Worm (Caenorhabditis elegans) whole organism, late embryonic: ENCODE results near the gene droe-4.
A peak's percentile ranks its signal among the peaks of the same experiment; 100 is the strongest.

Source experiments
- C08G9.2 ChIP-seq: sonication (generic microtip); optimal IDR thresholded peaks from 2 replicates; lab custom pipeline; 2016; ENCODE audit warnings: mild to moderate bottlenecking, missing genetic modification characterization, moderate library complexity, missing compliant biosample characterization
- C38D4.7 ChIP-seq: fragments of 200-800 bp; sonication (Bioruptor generic); optimal IDR thresholded peaks from 2 replicates; lab custom pipeline; 2018; ENCODE audit warnings: mild to moderate bottlenecking, missing genetic modification characterization, moderate library complexity, missing compliant biosample characterization
- F13H6.1 ChIP-seq: sonication (generic microtip); optimal IDR thresholded peaks from 2 replicates; lab custom pipeline; 2016; ENCODE audit warnings: missing genetic modification characterization, missing compliant biosample characterization
- K02D7.2 ChIP-seq: sonication (generic microtip); optimal IDR thresholded peaks from 2 replicates; lab custom pipeline; 2017; ENCODE audit warnings: mild to moderate bottlenecking, missing genetic modification characterization, missing compliant biosample characterization
- T23F11.4 ChIP-seq: fragments of 200-800 bp; sonication (Bioruptor generic); optimal IDR thresholded peaks from 2 replicates; lab custom pipeline; 2018; ENCODE audit warnings: mild to moderate bottlenecking, missing genetic modification characterization, missing compliant biosample characterization
- Y22D7AL.16 ChIP-seq: sonication (generic microtip); optimal IDR thresholded peaks from 2 replicates; lab custom pipeline; 2016; ENCODE audit warnings: missing genetic modification characterization, missing compliant biosample characterization
- ama-1 ChIP-seq: fragments of 150-350 bp; optimal IDR thresholded peaks from 2 replicates; lab custom pipeline; 2014
- ceh-14 ChIP-seq: sonication (generic microtip); optimal IDR thresholded peaks from 2 replicates; lab custom pipeline; 2016; ENCODE audit warnings: missing genotype, missing genetic modification characterization, missing compliant biosample characterization
- ceh-2 ChIP-seq: sonication (generic microtip); optimal IDR thresholded peaks from 2 replicates; lab custom pipeline; 2016; ENCODE audit warnings: missing genotype, missing genetic modification characterization, missing compliant biosample characterization
- ceh-24 ChIP-seq: sonication (generic microtip); optimal IDR thresholded peaks from 2 replicates; lab custom pipeline; 2016; ENCODE audit warnings: mild to moderate bottlenecking, missing genetic modification characterization, missing compliant biosample characterization
- ceh-30 ChIP-seq: fragments of 150-350 bp; optimal IDR thresholded peaks from 2 replicates; lab custom pipeline; 2014; ENCODE audit warnings: missing biosample characterization, missing genetic modification characterization
- ceh-48 ChIP-seq: sonication (generic microtip); optimal IDR thresholded peaks from 2 replicates; lab custom pipeline; 2016; ENCODE audit warnings: missing genetic modification characterization, inconsistent platforms, missing compliant biosample characterization
- ceh-6 ChIP-seq: fragments of 200-800 bp; sonication (Bioruptor generic); optimal IDR thresholded peaks from 2 replicates; lab custom pipeline; 2018; ENCODE audit warnings: mild to moderate bottlenecking, missing genetic modification characterization, missing compliant biosample characterization
- ceh-9 ChIP-seq: sonication (generic microtip); optimal IDR thresholded peaks from 2 replicates; lab custom pipeline; 2016; ENCODE audit warnings: mild to moderate bottlenecking, missing genetic modification characterization, inconsistent platforms, missing compliant biosample characterization
- che-1 ChIP-seq: sonication (generic microtip); optimal IDR thresholded peaks from 2 replicates; lab custom pipeline; 2016; ENCODE audit warnings: mild to moderate bottlenecking, missing genetic modification characterization, missing compliant biosample characterization
- dve-1 ChIP-seq: sonication (generic microtip); optimal IDR thresholded peaks from 2 replicates; lab custom pipeline; 2017; ENCODE audit warnings: antibody characterized with exemption, mild to moderate bottlenecking, missing genetic modification characterization, missing compliant biosample characterization
- elt-2 ChIP-seq: sonication (generic microtip); optimal IDR thresholded peaks from 2 replicates; lab custom pipeline; 2016; ENCODE audit warnings: missing genetic modification reagents, missing genetic modification characterization, missing compliant biosample characterization
- elt-4 ChIP-seq: sonication (generic microtip); optimal IDR thresholded peaks from 2 replicates; lab custom pipeline; 2016; ENCODE audit warnings: missing genetic modification characterization, missing compliant biosample characterization
- eyg-1 ChIP-seq: sonication (generic microtip); optimal IDR thresholded peaks from 2 replicates; lab custom pipeline; 2016; ENCODE audit warnings: missing genotype, missing genetic modification characterization, missing compliant biosample characterization
- fax-1 ChIP-seq: sonication (generic microtip); optimal IDR thresholded peaks from 2 replicates; lab custom pipeline; 2016; ENCODE audit warnings: missing genotype, missing genetic modification characterization, missing compliant biosample characterization
- fkh-6 ChIP-seq: sonication (generic microtip); optimal IDR thresholded peaks from 2 replicates; lab custom pipeline; 2016; ENCODE audit warnings: missing genetic modification characterization, missing compliant biosample characterization
- gmeb-2 ChIP-seq: sonication (generic microtip); optimal IDR thresholded peaks from 2 replicates; lab custom pipeline; 2016; ENCODE audit warnings: missing genetic modification characterization, inconsistent platforms, missing compliant biosample characterization
- hlh-30 ChIP-seq: sonication (generic microtip); optimal IDR thresholded peaks from 2 replicates; lab custom pipeline; 2017; ENCODE audit warnings: antibody characterized with exemption, missing genetic modification characterization, missing compliant biosample characterization; ENCODE audit not compliant: insufficient read depth
- hlh-6 ChIP-seq: sonication (generic microtip); optimal IDR thresholded peaks from 2 replicates; lab custom pipeline; 2016; ENCODE audit warnings: missing genotype, missing genetic modification characterization, missing compliant biosample characterization
- lim-6 ChIP-seq: sonication (generic microtip); optimal IDR thresholded peaks from 2 replicates; lab custom pipeline; 2016; ENCODE audit warnings: missing genetic modification characterization, missing compliant biosample characterization
- lin-11 ChIP-seq: fragments of 200-800 bp; sonication (Bioruptor generic); optimal IDR thresholded peaks from 2 replicates; lab custom pipeline; 2018; ENCODE audit warnings: mild to moderate bottlenecking, missing genetic modification characterization, missing compliant biosample characterization
- madf-2 ChIP-seq: sonication (generic microtip); optimal IDR thresholded peaks from 2 replicates; lab custom pipeline; 2017; ENCODE audit warnings: missing genetic modification characterization, missing compliant biosample characterization
- mec-3 ChIP-seq: sonication (generic microtip); optimal IDR thresholded peaks from 2 replicates; lab custom pipeline; 2016; ENCODE audit warnings: borderline replicate concordance, missing genetic modification characterization, missing compliant biosample characterization
- nhr-11 ChIP-seq: fragments of 150-350 bp; optimal IDR thresholded peaks from 2 replicates; lab custom pipeline; 2014; ENCODE audit warnings: missing biosample characterization, missing genetic modification characterization
- nhr-232 ChIP-seq: sonication (generic microtip); optimal IDR thresholded peaks from 2 replicates; lab custom pipeline; 2016; ENCODE audit warnings: missing genetic modification characterization, missing compliant biosample characterization
- pag-3 ChIP-seq: sonication (generic microtip); optimal IDR thresholded peaks from 2 replicates; lab custom pipeline; 2016; ENCODE audit warnings: missing compliant biosample characterization, missing genetic modification characterization, borderline replicate concordance
- pat-9 ChIP-seq: fragments of 200-800 bp; sonication (Bioruptor generic); optimal IDR thresholded peaks from 2 replicates; lab custom pipeline; 2018; ENCODE audit warnings: mild to moderate bottlenecking, missing genetic modification characterization, moderate library complexity, missing compliant biosample characterization
- pax-1 ChIP-seq: fragments of 150-350 bp; optimal IDR thresholded peaks from 2 replicates; lab custom pipeline; 2014; ENCODE audit warnings: missing biosample characterization, missing genetic modification characterization
- pha-2 ChIP-seq: sonication (generic microtip); optimal IDR thresholded peaks from 2 replicates; lab custom pipeline; 2017; ENCODE audit warnings: mild to moderate bottlenecking, missing genetic modification characterization, missing compliant biosample characterization
- pha-4 ChIP-seq: fragments of 150-350 bp; optimal IDR thresholded peaks from 2 replicates; lab custom pipeline; 2018; ENCODE audit warnings: missing biosample characterization, missing genetic modification reagents, missing genetic modification characterization
- pqm-1 ChIP-seq: sonication (generic microtip); optimal IDR thresholded peaks from 2 replicates; lab custom pipeline; 2016; ENCODE audit warnings: missing genetic modification characterization, missing compliant biosample characterization
- pros-1 ChIP-seq: fragments of 150-350 bp; optimal IDR thresholded peaks from 2 replicates; lab custom pipeline; 2014; ENCODE audit warnings: missing biosample characterization, missing genetic modification reagents, missing genetic modification characterization
- ref-2 ChIP-seq: sonication (generic microtip); optimal IDR thresholded peaks from 2 replicates; lab custom pipeline; 2016; ENCODE audit warnings: missing genetic modification characterization, missing compliant biosample characterization
- sdc-2 ChIP-seq: sonication (generic microtip); optimal IDR thresholded peaks from 2 replicates; lab custom pipeline; 2016; ENCODE audit warnings: missing genotype, missing genetic modification characterization, missing compliant biosample characterization
- sox-2 ChIP-seq: fragments of 200-800 bp; sonication (Bioruptor generic); IDR thresholded peaks from 2 replicates; pipeline ENCODE4 v1.3.6; 2022; ENCODE audit warnings: missing genetic modification reagents, missing genetic modification characterization, missing compliant biosample characterization
- syd-9 ChIP-seq: sonication (generic microtip); optimal IDR thresholded peaks from 2 replicates; lab custom pipeline; 2016; ENCODE audit warnings: mild to moderate bottlenecking, missing genetic modification characterization, moderate library complexity, missing compliant biosample characterization
- tbx-2 ChIP-seq: sonication (generic microtip); optimal IDR thresholded peaks from 2 replicates; lab custom pipeline; 2016; ENCODE audit warnings: missing genetic modification characterization, missing compliant biosample characterization
- tbx-7 ChIP-seq: sonication (generic microtip); optimal IDR thresholded peaks from 2 replicates; lab custom pipeline; 2016; ENCODE audit warnings: missing genotype, missing genetic modification characterization, missing compliant biosample characterization
- ttx-3 ChIP-seq: sonication (generic microtip); optimal IDR thresholded peaks from 2 replicates; lab custom pipeline; 2016; ENCODE audit warnings: missing genetic modification reagents, missing genetic modification characterization, missing compliant biosample characterization
- unc-3 ChIP-seq, 2 experiments: fragments of 200-800 bp in 1 of 2; sonication (Bioruptor generic) in 1 of 2; sonication (generic microtip) in 1 of 2; conservative IDR thresholded peaks in 1 of 2; optimal IDR thresholded peaks in 1 of 2; 2 replicates each; pipeline versions ENCODE4 v1.3.6 to Lab custom; 2016 to 2022; ENCODE audit warnings: missing compliant biosample characterization in 2 of 2, missing genetic modification characterization in 2 of 2, missing genetic modification reagents in 1 of 2
- unc-42 ChIP-seq: sonication (generic microtip); optimal IDR thresholded peaks from 2 replicates; lab custom pipeline; 2016; ENCODE audit warnings: missing genotype, missing genetic modification characterization, missing compliant biosample characterization
- unc-55 ChIP-seq: sonication (generic microtip); optimal IDR thresholded peaks from 2 replicates; lab custom pipeline; 2017; ENCODE audit warnings: missing biosample characterization, missing genetic modification reagents, missing genetic modification characterization
- ztf-16 ChIP-seq: sonication (generic microtip); optimal IDR thresholded peaks from 2 replicates; lab custom pipeline; 2017; ENCODE audit warnings: missing genetic modification characterization, missing compliant biosample characterization

Gene droe-4

DNA sequence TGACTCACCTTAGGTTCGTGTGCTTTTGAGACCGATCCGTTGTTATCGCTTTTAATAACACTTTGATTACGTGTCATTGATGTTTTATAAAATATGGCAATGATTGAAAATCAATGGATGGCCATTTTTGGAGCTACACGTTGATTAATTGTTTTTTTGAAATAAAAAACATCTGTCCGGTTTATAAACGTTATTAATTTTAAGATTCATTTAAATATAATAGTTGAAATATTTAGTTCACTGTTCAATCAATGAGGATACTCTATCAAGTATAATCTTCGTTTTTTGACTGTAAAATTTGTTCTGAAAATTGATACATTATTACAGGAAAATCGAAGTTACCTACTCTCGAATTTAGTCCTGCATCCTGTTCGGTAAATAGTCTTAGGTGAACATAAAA lies 34.2 kb upstream of the droe-4 start, which contains the start of gene R10D12.10:
TSS of gene R10D12.10 (minus strand) at position 101 of the 400 bp plus-strand sequence.
- TF ChIP-seq pat-9 (tag; lab: Kevin White, UChicago): no peak
- no peak for TF ChIP-seq nhr-232 (tag; lab: Kevin White, UChicago)
- TF ChIP-seq ceh-6 (GFP tag; lab: Kevin White, UChicago): no peak
- no peak for TF ChIP-seq ceh-30
- no peak for TF ChIP-seq lim-6 (tag; lab: Kevin White, UChicago)
- no peak for TF ChIP-seq nhr-11 (tag; lab: Kevin White, UChicago)
- TF ChIP-seq gmeb-2: no peak
- no peak for TF ChIP-seq tbx-2
- no peak for TF ChIP-seq hlh-6 (tag; lab: Kevin White, UChicago)
- no peak for TF ChIP-seq pha-4 (tag; lab: Kevin White, UChicago)
- no peak for TF ChIP-seq pha-2 (tag; lab: Kevin White, UChicago)

DNA sequence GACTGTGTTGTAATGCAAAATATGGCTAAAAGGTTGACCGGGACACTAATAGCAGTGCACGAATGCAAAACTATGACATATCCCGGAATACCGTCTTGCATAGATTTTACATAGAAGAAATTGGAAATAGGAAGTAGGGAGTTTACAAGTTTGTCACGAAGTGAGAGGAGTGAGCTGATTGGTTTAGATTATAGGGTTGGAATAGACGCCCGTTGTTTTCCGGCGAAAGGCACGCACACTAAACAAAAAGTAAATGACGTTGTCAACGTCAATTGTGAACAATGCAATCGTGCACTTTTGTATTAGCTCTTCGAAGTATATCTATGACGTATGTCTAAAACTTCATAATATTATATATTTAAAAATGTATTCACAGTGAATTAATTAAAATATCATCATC lies 31.5 kb upstream of the droe-4 start, which contains the start of gene srh-24:
TSS of gene srh-24 (minus strand) at position 101 of the 400 bp plus-strand sequence.
- TF ChIP-seq hlh-6 (tag; lab: Kevin White, UChicago) (no peak), madf-2 (tag; lab: Kevin White, UChicago) (no peak), ama-1 (lab: Kevin White, UChicago) (no peak), F13H6.1 (tag; lab: Kevin White, UChicago) (no peak), tbx-7 (no peak), ztf-16 (no peak), pag-3 (no peak), ceh-30 (no peak), ceh-9 (no peak), C38D4.7 (no peak), Y22D7AL.16 (no peak), lin-11 (no peak), unc-42 (tag; lab: Kevin White, UChicago) (no peak), nhr-11 (tag; lab: Kevin White, UChicago) (no peak), syd-9 (no peak), K02D7.2 (no peak)
- TF ChIP-seq, all 69 proteins: peak for 0

DNA sequence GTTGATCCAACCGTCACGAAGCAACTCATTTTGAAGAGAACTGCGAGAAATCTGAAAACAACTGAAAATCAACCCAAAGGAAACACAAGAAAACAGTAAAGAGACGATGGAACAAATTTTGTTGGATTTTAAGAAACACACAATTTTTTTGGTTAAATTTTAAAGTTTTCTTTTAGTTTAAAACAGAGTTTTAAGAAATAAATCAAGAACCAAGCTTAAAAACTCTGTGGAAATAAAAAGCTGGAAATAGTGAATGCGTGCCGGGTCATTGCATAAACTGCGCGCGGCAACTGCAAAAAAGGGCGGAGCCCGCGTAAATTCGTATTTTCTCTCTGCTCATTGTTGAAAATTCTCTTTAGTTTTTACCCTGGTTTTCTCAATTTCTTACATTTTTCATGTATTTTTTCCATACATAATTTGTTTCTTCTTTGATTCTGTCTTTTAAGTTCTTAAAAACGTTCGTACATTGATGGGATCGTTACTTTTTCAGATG lies 30.5 kb upstream of the droe-4 start, which contains the start of the genes algn-13 and R10D12.13:
TSS of gene algn-13 (minus strand) at position 51 of the 493 bp plus-strand sequence.
TSS of gene R10D12.13 (plus strand) at position 491 of the 493 bp plus-strand sequence.
- TF ChIP-seq ceh-24 (tag; lab: Kevin White, UChicago): peak; percentile 58
- TF ChIP-seq mec-3: peak; percentile 1
- no peak for TF ChIP-seq unc-55 (GFP tag; lab: Kevin White, UChicago)
- peak; percentile 56 for TF ChIP-seq syd-9
- TF ChIP-seq sox-2: peak; percentile 25; the same call in 1 of the 2 replicates
- TF ChIP-seq elt-4: no peak
- peak; percentile 73 for TF ChIP-seq C08G9.2 (tag; lab: Kevin White, UChicago)
- TF ChIP-seq madf-2 (tag; lab: Kevin White, UChicago): peak; percentile 50
- TF ChIP-seq pax-1 (tag; lab: Kevin White, UChicago): no peak
- TF ChIP-seq ttx-3 (tag; lab: Kevin White, UChicago): peak; percentile 81
- no peak for TF ChIP-seq pqm-1 (tag; lab: Kevin White, UChicago)
- peak; percentile 84 for TF ChIP-seq ceh-2 (tag; lab: Kevin White, UChicago)
- no peak for TF ChIP-seq pros-1 (tag; lab: Kevin White, UChicago)
- TF ChIP-seq dve-1 (tag; lab: Kevin White, UChicago): no peak
- TF ChIP-seq fax-1 (tag; lab: Kevin White, UChicago): peak; percentile 76
- TF ChIP-seq gmeb-2: peak; percentile 72
- peak; percentile 87 for TF ChIP-seq ref-2 (tag; lab: Kevin White, UChicago)
- peak; percentile 78 for TF ChIP-seq ztf-16
- TF ChIP-seq fkh-6 (tag; lab: Kevin White, UChicago): peak; percentile 77
- TF ChIP-seq hlh-30 (tag; lab: Kevin White, UChicago): no peak
- peak; percentile 69 for TF ChIP-seq lin-11
- TF ChIP-seq ceh-48 (tag; lab: Kevin White, UChicago): peak; percentile 5
- TF ChIP-seq sdc-2 (tag; lab: Kevin White, UChicago): peak; percentile 69
- TF ChIP-seq ama-1 (lab: Kevin White, UChicago): no peak
- TF ChIP-seq unc-3 (GFP tag; conservative IDR thresholded peaks at IDR 0.05; lab: Robert Waterston, UW): peak; percentile 65; the same call in 1 of the 2 replicates
- TF ChIP-seq unc-3 (tag; optimal IDR thresholded peaks at IDR 0.05; lab: Kevin White, UChicago): peak; percentile 80
- peak; percentile 58 for TF ChIP-seq eyg-1 (tag; lab: Kevin White, UChicago)
- TF ChIP-seq che-1 (tag; lab: Kevin White, UChicago): peak; percentile 78
- TF ChIP-seq K02D7.2: peak; percentile 75
- TF ChIP-seq F13H6.1 (tag; lab: Kevin White, UChicago): peak; percentile 80
- peak; percentile 95 for TF ChIP-seq elt-2 (tag; lab: Kevin White, UChicago)
- TF ChIP-seq lim-6 (tag; lab: Kevin White, UChicago): peak; percentile 32
- TF ChIP-seq ceh-14 (tag; lab: Kevin White, UChicago): peak; percentile 90
- TF ChIP-seq T23F11.4 (GFP tag; lab: Kevin White, UChicago): peak; percentile 69
